Worm (Caenorhabditis elegans) whole organism, mixed stage, embryonic: ENCODE results near the gene lron-14.
A peak's percentile ranks its signal among the peaks of the same experiment; 100 is the strongest.
"Not testable (repeated sequence)": the region's sequence is repeated elsewhere in the genome, so short reads cannot be mapped to it uniquely, and the experiment has no call there.

Experiments used
- M03D4.4 ChIP-seq: sonication (generic microtip); optimal IDR thresholded peaks from 2 replicates; lab custom pipeline; 2017; ENCODE audit warnings: mild to moderate bottlenecking, missing genetic modification characterization, missing compliant biosample characterization
- bed-3 ChIP-seq: fragments of 200-800 bp; sonication (Bioruptor generic); optimal IDR thresholded peaks from 3 replicates; lab custom pipeline; 2018; ENCODE audit warnings: mild to moderate bottlenecking, missing genetic modification characterization, moderate library complexity, missing compliant biosample characterization
- blmp-1 ChIP-seq: fragments of 150-350 bp; optimal IDR thresholded peaks from 2 replicates; lab custom pipeline; 2014; ENCODE audit warnings: missing biosample characterization, missing genetic modification characterization
- ceh-39 ChIP-seq: fragments of 150-350 bp; optimal IDR thresholded peaks from 2 replicates; lab custom pipeline; 2014; ENCODE audit warnings: missing biosample characterization, missing genetic modification characterization
- ceh-43 ChIP-seq: fragments of 200-800 bp; sonication (Bioruptor generic); optimal IDR thresholded peaks from 2 replicates; lab custom pipeline; 2018; ENCODE audit warnings: mild to moderate bottlenecking, missing genetic modification characterization, moderate library complexity, missing compliant biosample characterization
- ces-1 ChIP-seq: fragments of 150-350 bp; optimal IDR thresholded peaks from 2 replicates; lab custom pipeline; 2014; ENCODE audit warnings: missing biosample characterization, missing genetic modification reagents, missing genetic modification characterization
- cnd-1 ChIP-seq: fragments of 200-800 bp; sonication (Bioruptor generic); optimal IDR thresholded peaks from 2 replicates; lab custom pipeline; 2018; ENCODE audit warnings: mild to moderate bottlenecking, missing genetic modification characterization, missing compliant biosample characterization
- drap-1 ChIP-seq: fragments of 200-800 bp; sonication (Bioruptor generic); optimal IDR thresholded peaks from 3 replicates; lab custom pipeline; 2018; ENCODE audit warnings: mild to moderate bottlenecking, missing genetic modification characterization, missing compliant biosample characterization
- elt-1 ChIP-seq: sonication (generic microtip); optimal IDR thresholded peaks from 2 replicates; lab custom pipeline; 2017; ENCODE audit warnings: missing genetic modification characterization, mild to moderate bottlenecking, missing compliant biosample characterization, antibody characterized with exemption, moderate library complexity, borderline replicate concordance; ENCODE audit not compliant: insufficient read depth
- elt-3 ChIP-seq: fragments of 150-350 bp; optimal IDR thresholded peaks from 2 replicates; lab custom pipeline; 2014; ENCODE audit warnings: missing biosample characterization, missing genetic modification characterization
- flh-1 ChIP-seq: fragments of 200-800 bp; sonication (Bioruptor generic); optimal IDR thresholded peaks from 2 replicates; lab custom pipeline; 2018; ENCODE audit warnings: mild to moderate bottlenecking, missing genetic modification characterization, moderate library complexity, missing compliant biosample characterization
- ham-2 ChIP-seq: fragments of 200-800 bp; sonication (Bioruptor generic); optimal IDR thresholded peaks from 2 replicates; lab custom pipeline; 2018; ENCODE audit warnings: mild to moderate bottlenecking, missing genetic modification characterization, missing compliant biosample characterization
- hlh-1 ChIP-seq: fragments of 150-350 bp; optimal IDR thresholded peaks from 2 replicates; lab custom pipeline; 2014; ENCODE audit warnings: missing biosample characterization, missing genetic modification reagents, missing genetic modification characterization
- lin-13 ChIP-seq: fragments of 150-350 bp; optimal IDR thresholded peaks from 2 replicates; lab custom pipeline; 2014; ENCODE audit warnings: missing biosample characterization, missing genetic modification characterization
- lin-32 ChIP-seq: fragments of 200-800 bp; sonication (Bioruptor generic); optimal IDR thresholded peaks from 2 replicates; lab custom pipeline; 2018; ENCODE audit warnings: mild to moderate bottlenecking, missing genetic modification characterization, missing compliant biosample characterization
- lsy-2 ChIP-seq: fragments of 150-350 bp; optimal IDR thresholded peaks from 2 replicates; lab custom pipeline; 2014; ENCODE audit warnings: missing biosample characterization, missing genetic modification characterization
- mab-5 ChIP-seq: fragments of 150-350 bp; optimal IDR thresholded peaks from 2 replicates; lab custom pipeline; 2014; ENCODE audit warnings: missing biosample characterization, missing genetic modification characterization
- mep-1 ChIP-seq: fragments of 150-350 bp; optimal IDR thresholded peaks from 2 replicates; lab custom pipeline; 2017; ENCODE audit warnings: missing biosample characterization, missing genetic modification reagents, missing genetic modification characterization, inconsistent platforms
- mls-2 ChIP-seq: sonication (generic microtip); optimal IDR thresholded peaks from 2 replicates; lab custom pipeline; 2016; ENCODE audit warnings: mild to moderate bottlenecking, missing genetic modification characterization, moderate library complexity, missing compliant biosample characterization
- nhr-12 ChIP-seq: fragments of 150-350 bp; optimal IDR thresholded peaks from 2 replicates; lab custom pipeline; 2014; ENCODE audit warnings: missing biosample characterization, missing genetic modification characterization
- nhr-2 ChIP-seq: fragments of 150-350 bp; optimal IDR thresholded peaks from 2 replicates; lab custom pipeline; 2014; ENCODE audit warnings: missing biosample characterization, missing genetic modification characterization
- nhr-237 ChIP-seq: fragments of 150-350 bp; optimal IDR thresholded peaks from 2 replicates; lab custom pipeline; 2014; ENCODE audit warnings: missing biosample characterization, missing genetic modification characterization
- nhr-28 ChIP-seq: fragments of 150-350 bp; optimal IDR thresholded peaks from 2 replicates; lab custom pipeline; 2014; ENCODE audit warnings: missing biosample characterization, missing genetic modification characterization
- nhr-76 ChIP-seq: sonication (generic microtip); optimal IDR thresholded peaks from 2 replicates; lab custom pipeline; 2017; ENCODE audit warnings: missing biosample characterization, missing genetic modification characterization
- pha-4 ChIP-seq: fragments of 150-350 bp; optimal IDR thresholded peaks from 2 replicates; lab custom pipeline; 2018; ENCODE audit warnings: missing biosample characterization, missing genetic modification reagents, missing genetic modification characterization
- sem-2 ChIP-seq: fragments of 200-800 bp; sonication (Bioruptor generic); optimal IDR thresholded peaks from 2 replicates; lab custom pipeline; 2018; ENCODE audit warnings: mild to moderate bottlenecking, missing genetic modification characterization, missing compliant biosample characterization
- snpc-4 ChIP-seq: fragments of 150-350 bp; optimal IDR thresholded peaks from 2 replicates; lab custom pipeline; 2014; ENCODE audit warnings: missing biosample characterization, missing genetic modification characterization
- sptf-1 ChIP-seq: sonication (generic microtip); optimal IDR thresholded peaks from 2 replicates; lab custom pipeline; 2017; ENCODE audit warnings: mild to moderate bottlenecking, missing genetic modification characterization, moderate library complexity, missing compliant biosample characterization
- tbx-8 ChIP-seq: fragments of 200-800 bp; sonication (Bioruptor generic); optimal IDR thresholded peaks from 2 replicates; lab custom pipeline; 2018; ENCODE audit warnings: mild to moderate bottlenecking, missing genetic modification characterization, moderate library complexity, missing compliant biosample characterization
- unc-120 ChIP-seq: sonication (generic microtip); optimal IDR thresholded peaks from 2 replicates; lab custom pipeline; 2017; ENCODE audit warnings: missing genetic modification characterization, missing compliant biosample characterization; ENCODE audit not compliant: poor library complexity, severe bottlenecking
- zip-8 ChIP-seq: fragments of 150-350 bp; optimal IDR thresholded peaks from 2 replicates; lab custom pipeline; 2014; ENCODE audit warnings: missing biosample characterization, missing genetic modification characterization
- ztf-11 ChIP-seq: fragments of 150-350 bp; optimal IDR thresholded peaks from 2 replicates; lab custom pipeline; 2014; ENCODE audit warnings: missing biosample characterization, missing genetic modification characterization

Gene lron-14

ce11 chrIV:9609095-9609494 lies 42.7 kb upstream of the lron-14 start:
- no peak for TF ChIP-seq mab-5 (tag; lab: Kevin White, UChicago)
- peak; percentile 97 for TF ChIP-seq elt-1 (tag; lab: Kevin White, UChicago)

- no peak for TF ChIP-seq ztf-11 (tag; lab: Kevin White, UChicago)
Measured at ce11 chrIV:9607945-9608344, 41.5 kb upstream of the lron-14 start.

- TF ChIP-seq blmp-1 (tag; lab: Kevin White, UChicago): no peak
- no peak for TF ChIP-seq nhr-76 (tag; lab: Kevin White, UChicago)
- no peak for TF ChIP-seq ceh-43 (GFP tag; lab: Kevin White, UChicago)
- no peak for TF ChIP-seq zip-8 (tag; lab: Kevin White, UChicago)
- TF ChIP-seq nhr-12 (tag; lab: Kevin White, UChicago): no peak
- TF ChIP-seq nhr-237 (tag; lab: Kevin White, UChicago): no peak
- TF ChIP-seq ces-1 (GFP tag; lab: Kevin White, UChicago): no peak
- TF ChIP-seq lin-32 (GFP tag; lab: Kevin White, UChicago): no peak
- no peak for TF ChIP-seq mep-1 (tag; lab: Kevin White, UChicago)
- no peak for TF ChIP-seq sptf-1
- no peak for TF ChIP-seq snpc-4
- TF ChIP-seq ceh-39 (tag; lab: Kevin White, UChicago): no peak
- TF ChIP-seq nhr-2 (tag; lab: Kevin White, UChicago): no peak
- no peak for TF ChIP-seq M03D4.4 (tag; lab: Kevin White, UChicago)
- TF ChIP-seq mls-2 (tag; lab: Kevin White, UChicago): no peak
- no peak for TF ChIP-seq cnd-1
- TF ChIP-seq lsy-2 (tag; lab: Kevin White, UChicago): no peak
- TF ChIP-seq flh-1: no peak
- TF ChIP-seq lin-13 (tag; lab: Kevin White, UChicago): no peak
- TF ChIP-seq pha-4 (tag; lab: Kevin White, UChicago): no peak
Measured at ce11 chrIV:9601595-9601994, 35.2 kb upstream of the lron-14 start, which contains the start of gene aat-1. Gene aat-1, minus strand, starts transcription at chrIV:9601695.

- not testable (repeated sequence) for TF ChIP-seq snpc-4; hlh-1 (tag; lab: Kevin White, UChicago); ztf-11 (tag; lab: Kevin White, UChicago)
Measured at ce11 chrIV:9595779-9596406, 29.5 kb upstream of the lron-14 start, which contains the start of the genes F27C8.3 and F27C8.2. Gene F27C8.3, minus strand, starts transcription at chrIV:9595879. Gene F27C8.2, plus strand, starts transcription at chrIV:9596356.

- TF ChIP-seq ham-2 (GFP tag; lab: Kevin White, UChicago): no peak
- no peak for TF ChIP-seq mab-5 (tag; lab: Kevin White, UChicago)
- no peak for TF ChIP-seq snpc-4
- no peak for TF ChIP-seq bed-3 (GFP tag; lab: Kevin White, UChicago)
- TF ChIP-seq mls-2 (tag; lab: Kevin White, UChicago): no peak
- TF ChIP-seq nhr-28 (tag; lab: Kevin White, UChicago): no peak
- no peak for TF ChIP-seq blmp-1 (tag; lab: Kevin White, UChicago)
- no peak for TF ChIP-seq unc-120
- TF ChIP-seq sem-2 (GFP tag; lab: Kevin White, UChicago): no peak
Measured at ce11 chrIV:9593456-9593855, 27.1 kb upstream of the lron-14 start, which contains the start of gene spp-18. Gene spp-18, plus strand, starts transcription at chrIV:9593712.

- TF ChIP-seq nhr-28 (tag; lab: Kevin White, UChicago) (no peak), ztf-11 (tag; lab: Kevin White, UChicago) (no peak), drap-1 (no peak), nhr-2 (tag; lab: Kevin White, UChicago) (no peak), flh-1 (no peak), mep-1 (tag; lab: Kevin White, UChicago) (no peak), ceh-39 (tag; lab: Kevin White, UChicago) (no peak), lin-13 (tag; lab: Kevin White, UChicago) (no peak), lsy-2 (tag; lab: Kevin White, UChicago) (no peak), nhr-237 (tag; lab: Kevin White, UChicago) (no peak), sptf-1 (no peak), zip-8 (tag; lab: Kevin White, UChicago) (no peak), ces-1 (GFP tag; lab: Kevin White, UChicago) (no peak), bed-3 (GFP tag; lab: Kevin White, UChicago) (no peak), elt-3 (tag; lab: Kevin White, UChicago) (no peak), lin-32 (GFP tag; lab: Kevin White, UChicago) (no peak), M03D4.4 (tag; lab: Kevin White, UChicago) (no peak), elt-1 (tag; lab: Kevin White, UChicago) (no peak), tbx-8 (GFP tag; lab: Kevin White, UChicago) (no peak)
- TF ChIP-seq, all 35 proteins: peak for 0
Measured at ce11 chrIV:9592413-9592812, 26.0 kb upstream of the lron-14 start, which contains the start of gene pei-1. Gene pei-1, minus strand, starts transcription at chrIV:9592513.
